Fruit fly (Drosophila melanogaster): ENCODE results near the gene Cyp313b1.

The Cyp313b1 gene

dm6 chr3R:8645580-8646220 is at the start of gene Cyp313b1:
Gene Cyp313b1 (minus strand): TSS chr3R:8645650.
- TF ChIP-seq pan (optimal IDR thresholded peaks at IDR 0.05) (no peak), psq (optimal IDR thresholded peaks at IDR 0.05) (no peak), Dll (optimal IDR thresholded peaks at IDR 0.05) (no peak), CG8478 (optimal IDR thresholded peaks at IDR 0.05) (no peak), usp (GFP tag; optimal IDR thresholded peaks at IDR 0.05) (no peak), EcR (GFP tag; optimal IDR thresholded peaks at IDR 0.05) (no peak)

dm6 chr3R:8694110-8694826 is 48.8 kb upstream of the Cyp313b1 start:
- TF ChIP-seq Dll (optimal IDR thresholded peaks at IDR 0.05) = no peak
- no peak for TF ChIP-seq pan (optimal IDR thresholded peaks at IDR 0.05)
- no peak for TF ChIP-seq CG8478 (optimal IDR thresholded peaks at IDR 0.05)
- no peak for TF ChIP-seq EcR (GFP tag; optimal IDR thresholded peaks at IDR 0.05)

- TF ChIP-seq Dll (optimal IDR thresholded peaks at IDR 0.05) (no peak), usp (GFP tag; optimal IDR thresholded peaks at IDR 0.05) (no peak), CG8478 (optimal IDR thresholded peaks at IDR 0.05) (no peak), psq (optimal IDR thresholded peaks at IDR 0.05) (no peak), pan (optimal IDR thresholded peaks at IDR 0.05) (no peak), EcR (GFP tag; optimal IDR thresholded peaks at IDR 0.05) (no peak)
These were observed 41.0 kb upstream of the Cyp313b1 start for dm6 chr3R:8686446-8686845.

- TF ChIP-seq Dll (optimal IDR thresholded peaks at IDR 0.05) (no peak), pan (optimal IDR thresholded peaks at IDR 0.05) (no peak), usp (GFP tag; optimal IDR thresholded peaks at IDR 0.05) (no peak), EcR (GFP tag; optimal IDR thresholded peaks at IDR 0.05) (no peak), CG8478 (optimal IDR thresholded peaks at IDR 0.05) (no peak), psq (optimal IDR thresholded peaks at IDR 0.05) (no peak)
These were observed 39.1 kb upstream of the Cyp313b1 start, which contains the start of gene CG44227 for dm6 chr3R:8684328-8685177. Gene CG44227 (minus strand): TSS chr3R:8685176.

- TF ChIP-seq EcR (GFP tag; optimal IDR thresholded peaks at IDR 0.05) (no peak), psq (optimal IDR thresholded peaks at IDR 0.05) (no peak), usp (GFP tag; optimal IDR thresholded peaks at IDR 0.05) (no peak), pan (optimal IDR thresholded peaks at IDR 0.05) (no peak), Dll (optimal IDR thresholded peaks at IDR 0.05) (no peak), CG8478 (optimal IDR thresholded peaks at IDR 0.05) (no peak)
These were observed 37.8 kb upstream of the Cyp313b1 start for dm6 chr3R:8683280-8683679.

- TF ChIP-seq Dll (optimal IDR thresholded peaks at IDR 0.05) (no peak), EcR (GFP tag; optimal IDR thresholded peaks at IDR 0.05) (no peak), usp (GFP tag; optimal IDR thresholded peaks at IDR 0.05) (no peak), CG8478 (optimal IDR thresholded peaks at IDR 0.05) (no peak), pan (optimal IDR thresholded peaks at IDR 0.05) (no peak), psq (optimal IDR thresholded peaks at IDR 0.05) (no peak)
These were observed 35.2 kb upstream of the Cyp313b1 start for dm6 chr3R:8680611-8681010.

- no peak for TF ChIP-seq usp (GFP tag; optimal IDR thresholded peaks at IDR 0.05)
- TF ChIP-seq pan (optimal IDR thresholded peaks at IDR 0.05) = no peak
- TF ChIP-seq EcR (GFP tag; optimal IDR thresholded peaks at IDR 0.05) = no peak
- TF ChIP-seq psq (optimal IDR thresholded peaks at IDR 0.05) = no peak
- TF ChIP-seq CG8478 (optimal IDR thresholded peaks at IDR 0.05) = no peak
- no peak for TF ChIP-seq Dll (optimal IDR thresholded peaks at IDR 0.05)
These were observed 34.5 kb upstream of the Cyp313b1 start, which contains the start of gene CG33325 for dm6 chr3R:8679934-8680333. Gene CG33325 (minus strand): TSS chr3R:8680034.

- TF ChIP-seq usp (GFP tag; optimal IDR thresholded peaks at IDR 0.05) (no peak), CG8478 (optimal IDR thresholded peaks at IDR 0.05) (no peak), EcR (GFP tag; optimal IDR thresholded peaks at IDR 0.05) (no peak), pan (optimal IDR thresholded peaks at IDR 0.05) (no peak), psq (optimal IDR thresholded peaks at IDR 0.05) (no peak), Dll (optimal IDR thresholded peaks at IDR 0.05) (no peak)
These were observed 31.1 kb upstream of the Cyp313b1 start, which contains the start of the genes Unc50, CG11755 and CG8043 for dm6 chr3R:8676560-8677000. Gene Unc50 (minus strand): TSS chr3R:8676613. Gene CG11755 (plus strand): TSS chr3R:8676915. Gene CG8043 (plus strand): TSS chr3R:8676915.

dm6 chr3R:8673803-8674234 is 28.4 kb upstream of the Cyp313b1 start, which contains the start of gene mRpL19:
Gene mRpL19 (plus strand): TSS chr3R:8674109.
- TF ChIP-seq usp (GFP tag; optimal IDR thresholded peaks at IDR 0.05) (no peak), pan (optimal IDR thresholded peaks at IDR 0.05) (no peak), EcR (GFP tag; optimal IDR thresholded peaks at IDR 0.05) (no peak), Dll (optimal IDR thresholded peaks at IDR 0.05) (no peak), CG8478 (optimal IDR thresholded peaks at IDR 0.05) (no peak), psq (optimal IDR thresholded peaks at IDR 0.05) (no peak)

- TF ChIP-seq CG8478 (optimal IDR thresholded peaks at IDR 0.05) (no peak), pan (optimal IDR thresholded peaks at IDR 0.05) (no peak), EcR (GFP tag; optimal IDR thresholded peaks at IDR 0.05) (no peak), psq (optimal IDR thresholded peaks at IDR 0.05) (no peak), usp (GFP tag; optimal IDR thresholded peaks at IDR 0.05) (no peak), Dll (optimal IDR thresholded peaks at IDR 0.05) (no peak)
These were observed 25.4 kb upstream of the Cyp313b1 start, which contains the start of gene p for dm6 chr3R:8670529-8671491. Gene p (minus strand): TSS chr3R:8670684.
